Worm (Caenorhabditis elegans) whole organism, young adult: ENCODE results near the gene cdo-1.

Experiments
- B0019.2 ChIP-seq: fragments of 200-800 bp; sonication (Bioruptor generic); conservative IDR thresholded peaks from 2 replicates; pipeline ENCODE4 v1.3.6; 2022; ENCODE audit warnings: missing genetic modification reagents, missing genetic modification characterization, missing compliant biosample characterization
- B0261.1 ChIP-seq: sonication (generic microtip); optimal IDR thresholded peaks from 2 replicates; lab custom pipeline; 2016; ENCODE audit warnings: mild to moderate bottlenecking, missing genetic modification characterization, moderate library complexity, missing compliant biosample characterization
- B0336.3 ChIP-seq: fragments of 200-800 bp; sonication (Bioruptor generic); IDR thresholded peaks from 2 replicates; pipeline ENCODE4 v1.3.6; 2022; ENCODE audit warnings: missing genetic modification characterization, missing compliant biosample characterization
- C17E4.6 ChIP-seq: fragments of 200-800 bp; sonication (Bioruptor generic); IDR thresholded peaks from 2 replicates; pipeline ENCODE4 v1.3.6; 2022; ENCODE audit warnings: missing genetic modification reagents, missing genetic modification characterization, missing compliant biosample characterization
- F22D6.2 ChIP-seq: sonication (generic microtip); optimal IDR thresholded peaks from 2 replicates; lab custom pipeline; 2016; ENCODE audit warnings: mild to moderate bottlenecking, missing genetic modification characterization, missing compliant biosample characterization
- F52B5.7 ChIP-seq: sonication (generic microtip); optimal IDR thresholded peaks from 2 replicates; lab custom pipeline; 2016; ENCODE audit warnings: mild to moderate bottlenecking, missing genetic modification characterization, missing compliant biosample characterization
- K11D2.4 ChIP-seq: fragments of 200-800 bp; sonication (Bioruptor generic); IDR thresholded peaks from 2 replicates; pipeline ENCODE4 v1.3.6; 2022; ENCODE audit warnings: missing genetic modification reagents, missing genetic modification characterization, missing compliant biosample characterization
- Y79H2A.3 ChIP-seq: fragments of 200-800 bp; sonication (Bioruptor generic); conservative IDR thresholded peaks from 2 replicates; pipeline ENCODE4 v1.3.6; 2022; ENCODE audit warnings: missing genetic modification reagents, missing genetic modification characterization, missing compliant biosample characterization
- ZK185.1 ChIP-seq: sonication (generic microtip); optimal IDR thresholded peaks from 2 replicates; lab custom pipeline; 2016; ENCODE audit warnings: mild to moderate bottlenecking, missing genetic modification characterization, missing compliant biosample characterization; ENCODE audit not compliant: poor library complexity, severe bottlenecking
- akir-1 ChIP-seq: fragments of 200-800 bp; sonication (Bioruptor generic); optimal IDR thresholded peaks from 2 replicates; lab custom pipeline; 2018; ENCODE audit warnings: mild to moderate bottlenecking, missing genetic modification characterization, moderate library complexity, missing compliant biosample characterization
- aptf-2 ChIP-seq: fragments of 200-800 bp; sonication (Bioruptor generic); conservative IDR thresholded peaks from 2 replicates; pipeline ENCODE4 v1.3.6; 2022; ENCODE audit warnings: missing genetic modification reagents, missing genetic modification characterization, missing compliant biosample characterization
- aptf-3 ChIP-seq: fragments of 200-800 bp; sonication (Bioruptor generic); IDR thresholded peaks from 2 replicates; pipeline ENCODE4 v1.3.6; 2022; ENCODE audit warnings: missing genetic modification characterization, missing compliant biosample characterization
- attf-3 ChIP-seq: fragments of 200-800 bp; sonication (Bioruptor generic); conservative IDR thresholded peaks from 2 replicates; pipeline ENCODE4 v1.3.6; 2022; ENCODE audit warnings: missing genetic modification reagents, missing genetic modification characterization, missing compliant biosample characterization
- attf-5 ChIP-seq: fragments of 200-800 bp; sonication (Bioruptor generic); optimal IDR thresholded peaks from 2 replicates; lab custom pipeline; 2018; ENCODE audit warnings: mild to moderate bottlenecking, missing genetic modification characterization, missing compliant biosample characterization
- bed-2 ChIP-seq: fragments of 200-800 bp; sonication (Bioruptor generic); IDR thresholded peaks from 2 replicates; pipeline ENCODE4 v1.3.6; 2022; ENCODE audit warnings: missing genetic modification reagents, missing genetic modification characterization, missing compliant biosample characterization
- ccch-3 ChIP-seq: fragments of 200-800 bp; sonication (Bioruptor generic); optimal IDR thresholded peaks from 2 replicates; lab custom pipeline; 2018; ENCODE audit warnings: mild to moderate bottlenecking, missing genetic modification characterization, missing compliant biosample characterization
- cebp-2 ChIP-seq: fragments of 200-800 bp; sonication (Bioruptor generic); IDR thresholded peaks from 2 replicates; pipeline ENCODE4 v1.3.6; 2022; ENCODE audit warnings: missing genetic modification characterization, missing compliant biosample characterization
- ceh-40 ChIP-seq: fragments of 200-800 bp; sonication (Bioruptor generic); IDR thresholded peaks from 2 replicates; pipeline ENCODE4 v1.3.6; 2022; ENCODE audit warnings: missing genetic modification characterization, missing compliant biosample characterization
- ceh-58 ChIP-seq: fragments of 200-800 bp; sonication (Bioruptor generic); IDR thresholded peaks from 2 replicates; pipeline ENCODE4 v1.3.6; 2022; ENCODE audit warnings: missing genetic modification characterization, missing compliant biosample characterization
- ceh-91 ChIP-seq: fragments of 200-800 bp; sonication (Bioruptor generic); IDR thresholded peaks from 2 replicates; pipeline ENCODE4 v1.3.6; 2022; ENCODE audit warnings: missing genetic modification reagents, missing genetic modification characterization, missing compliant biosample characterization
- egl-44 ChIP-seq: fragments of 200-800 bp; sonication (Bioruptor generic); IDR thresholded peaks from 2 replicates; pipeline ENCODE4 v1.3.6; 2022; ENCODE audit warnings: missing genetic modification reagents, missing genetic modification characterization, missing compliant biosample characterization
- ets-4 ChIP-seq: fragments of 200-800 bp; sonication (Bioruptor generic); optimal IDR thresholded peaks from 2 replicates; lab custom pipeline; 2018; ENCODE audit warnings: mild to moderate bottlenecking, missing genetic modification characterization, missing compliant biosample characterization
- hlh-26 ChIP-seq: fragments of 200-800 bp; sonication (Bioruptor generic); conservative IDR thresholded peaks from 2 replicates; pipeline ENCODE4 v1.3.6; 2022; ENCODE audit warnings: missing genetic modification reagents, missing genetic modification characterization, missing compliant biosample characterization
- hmg-1.2 ChIP-seq: fragments of 200-800 bp; sonication (Bioruptor generic); IDR thresholded peaks from 2 replicates; pipeline ENCODE4 v1.3.6; 2022; ENCODE audit warnings: missing genetic modification reagents, missing genetic modification characterization, missing compliant biosample characterization
- hrde-1 ChIP-seq: sonication (generic microtip); optimal IDR thresholded peaks from 2 replicates; lab custom pipeline; 2016; ENCODE audit warnings: missing genetic modification characterization, mild to moderate bottlenecking, missing compliant biosample characterization, moderate library complexity, missing genotype, missing genetic modification reagents, borderline replicate concordance
- hsf-1 ChIP-seq: fragments of 200-800 bp; sonication (Bioruptor generic); IDR thresholded peaks from 2 replicates; pipeline ENCODE4 v1.3.6; 2022; ENCODE audit warnings: missing genetic modification reagents, missing genetic modification characterization, missing compliant biosample characterization
- lin-26 ChIP-seq: fragments of 200-800 bp; sonication (Bioruptor generic); IDR thresholded peaks from 2 replicates; pipeline ENCODE4 v1.3.6; 2022; ENCODE audit warnings: missing genetic modification reagents, missing genetic modification characterization, missing compliant biosample characterization
- lin-54 ChIP-seq: fragments of 200-800 bp; sonication (Bioruptor generic); optimal IDR thresholded peaks from 2 replicates; lab custom pipeline; 2018; ENCODE audit warnings: mild to moderate bottlenecking, missing genetic modification characterization, missing compliant biosample characterization
- lir-1 ChIP-seq: fragments of 200-800 bp; sonication (Bioruptor generic); conservative IDR thresholded peaks from 2 replicates; pipeline ENCODE4 v1.3.6; 2022; ENCODE audit warnings: missing genetic modification reagents, missing genetic modification characterization, missing compliant biosample characterization
- madf-6 ChIP-seq: fragments of 200-800 bp; sonication (Bioruptor generic); IDR thresholded peaks from 2 replicates; pipeline ENCODE4 v1.3.6; 2022; ENCODE audit warnings: missing genetic modification reagents, missing genetic modification characterization, missing compliant biosample characterization
- mes-4 ChIP-seq: sonication (generic microtip); optimal IDR thresholded peaks from 2 replicates; lab custom pipeline; 2016; ENCODE audit warnings: missing genotype, missing genetic modification characterization, missing compliant biosample characterization
- nfya-1 ChIP-seq: sonication (generic microtip); optimal IDR thresholded peaks from 2 replicates; lab custom pipeline; 2017; ENCODE audit warnings: antibody characterized with exemption, missing compliant biosample characterization, missing genetic modification characterization, borderline replicate concordance; ENCODE audit not compliant: insufficient read depth
- nfya-2 ChIP-seq: fragments of 200-800 bp; sonication (Bioruptor generic); IDR thresholded peaks from 2 replicates; pipeline ENCODE4 v1.3.6; 2022; ENCODE audit warnings: missing genetic modification reagents, missing genetic modification characterization, missing compliant biosample characterization
- nfyb-1 ChIP-seq: fragments of 200-800 bp; sonication (Bioruptor generic); IDR thresholded peaks from 2 replicates; pipeline ENCODE4 v1.3.6; 2022; ENCODE audit warnings: missing genetic modification reagents, missing genetic modification characterization, missing compliant biosample characterization
- nhr-120 ChIP-seq: fragments of 200-800 bp; sonication (Bioruptor generic); IDR thresholded peaks from 2 replicates; pipeline ENCODE4 v1.3.6; 2022; ENCODE audit warnings: missing genetic modification characterization, missing compliant biosample characterization
- nhr-179 ChIP-seq: sonication (generic microtip); optimal IDR thresholded peaks from 2 replicates; lab custom pipeline; 2016; ENCODE audit warnings: mild to moderate bottlenecking, missing genetic modification characterization, missing compliant biosample characterization
- nhr-80 ChIP-seq: sonication (generic microtip); optimal IDR thresholded peaks from 2 replicates; lab custom pipeline; 2016; ENCODE audit warnings: missing genetic modification characterization, missing compliant biosample characterization
- sdz-38 ChIP-seq: sonication (generic microtip); optimal IDR thresholded peaks from 2 replicates; lab custom pipeline; 2016; ENCODE audit warnings: missing genotype, missing genetic modification characterization, missing compliant biosample characterization
- sea-2 ChIP-seq: fragments of 200-800 bp; sonication (Bioruptor generic); IDR thresholded peaks from 2 replicates; pipeline ENCODE4 v1.3.6; 2022; ENCODE audit warnings: missing genetic modification characterization, missing compliant biosample characterization
- snpc-1.1 ChIP-seq: sonication (generic microtip); optimal IDR thresholded peaks from 2 replicates; lab custom pipeline; 2017; ENCODE audit warnings: missing genetic modification characterization, mild to moderate bottlenecking, missing compliant biosample characterization, antibody characterized with exemption, moderate library complexity, missing genotype, missing genetic modification reagents; ENCODE audit not compliant: insufficient read depth
- snpc-3.4 ChIP-seq: sonication (generic microtip); optimal IDR thresholded peaks from 2 replicates; lab custom pipeline; 2017; ENCODE audit warnings: missing genetic modification characterization, mild to moderate bottlenecking, missing compliant biosample characterization, antibody characterized with exemption, moderate library complexity, missing genotype, missing genetic modification reagents
- sptf-2 ChIP-seq: fragments of 200-800 bp; sonication (Bioruptor generic); optimal IDR thresholded peaks from 2 replicates; lab custom pipeline; 2018; ENCODE audit warnings: mild to moderate bottlenecking, missing genetic modification characterization, missing compliant biosample characterization
- tbp1 ChIP-seq: fragments of 200-800 bp; sonication (Bioruptor generic); optimal IDR thresholded peaks from 2 replicates; lab custom pipeline; 2018; ENCODE audit warnings: mild to moderate bottlenecking, missing genetic modification characterization, missing compliant biosample characterization
- unc-130 ChIP-seq: sonication (generic microtip); optimal IDR thresholded peaks from 2 replicates; lab custom pipeline; 2016; ENCODE audit warnings: missing genetic modification reagents, missing genetic modification characterization, missing compliant biosample characterization
- xnd-1 ChIP-seq: sonication (generic microtip); optimal IDR thresholded peaks from 2 replicates; lab custom pipeline; 2016; ENCODE audit warnings: missing genotype, missing genetic modification reagents, missing genetic modification characterization, missing compliant biosample characterization
- ztf-3 ChIP-seq: fragments of 200-800 bp; sonication (Bioruptor generic); optimal IDR thresholded peaks from 2 replicates; lab custom pipeline; 2018; ENCODE audit warnings: mild to moderate bottlenecking, missing genetic modification characterization, missing compliant biosample characterization

Gene cdo-1

DNA sequence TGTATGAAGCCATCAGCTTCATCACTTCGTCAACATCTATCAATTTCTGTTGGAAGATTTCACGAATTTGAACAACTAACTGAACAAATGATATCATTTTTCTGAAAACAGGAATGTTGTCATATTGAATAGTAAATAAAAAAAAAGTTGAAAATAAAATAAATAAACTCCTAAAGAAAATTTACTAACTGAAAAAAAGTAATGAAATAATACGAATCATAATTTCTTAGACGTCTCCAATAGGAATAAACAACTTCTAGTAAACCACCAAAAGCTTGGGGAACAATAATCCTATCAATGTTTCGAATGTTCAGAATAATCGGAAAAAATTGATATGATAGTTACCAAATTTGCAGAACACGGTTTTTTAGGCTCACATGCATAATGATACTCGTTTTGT lies at the start of gene cdo-1:
Gene cdo-1, minus strand, starts transcription at position 101 of the 400 bp plus-strand sequence.
- no peak for TF ChIP-seq snpc-1.1 (tag; lab: Kevin White, UChicago)
- TF ChIP-seq xnd-1 (tag; lab: Kevin White, UChicago) = no peak
- no peak for TF ChIP-seq nhr-120 (GFP tag; lab: Robert Waterston, UW)
- TF ChIP-seq lin-26 = no peak
- no peak for TF ChIP-seq cebp-2 (GFP tag; lab: Robert Waterston, UW)
- no peak for TF ChIP-seq akir-1
- no peak for TF ChIP-seq snpc-3.4 (tag; lab: Kevin White, UChicago)
- TF ChIP-seq nfyb-1 (GFP tag; lab: Robert Waterston, UW) = no peak
- TF ChIP-seq mes-4 (tag; lab: Kevin White, UChicago) = no peak
- TF ChIP-seq lir-1 (GFP tag; lab: Robert Waterston, UW) = no peak
- TF ChIP-seq B0019.2 = no peak
- no peak for TF ChIP-seq ceh-91 (GFP tag; lab: Robert Waterston, UW)
- no peak for TF ChIP-seq hmg-1.2
- TF ChIP-seq F22D6.2 (tag; lab: Kevin White, UChicago) = no peak
- no peak for TF ChIP-seq ZK185.1 (tag; lab: Kevin White, UChicago)
- TF ChIP-seq nhr-179 (tag; lab: Kevin White, UChicago) = no peak

DNA sequence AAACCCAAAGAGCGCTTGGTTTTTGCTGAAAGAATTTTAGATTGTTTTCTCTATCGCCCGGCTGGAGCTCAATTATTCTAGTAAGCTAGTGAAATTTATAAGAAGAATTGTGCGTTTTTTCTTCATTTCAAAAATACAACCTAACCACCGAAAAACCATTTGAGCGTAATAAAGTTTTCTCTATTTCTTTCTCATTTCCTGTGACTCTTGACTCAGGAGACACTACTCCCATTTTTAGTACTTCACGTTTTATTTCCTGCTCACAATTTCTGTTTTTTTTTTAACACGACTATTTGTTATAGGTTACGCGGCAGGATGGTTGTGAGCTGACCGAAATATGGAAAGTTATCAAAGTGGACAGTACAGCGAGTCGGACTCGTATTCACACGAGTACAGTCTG lies 49.6 kb upstream of the cdo-1 start, which contains the start of gene F35H12.6:
Gene F35H12.6, plus strand, starts transcription at position 301 of the 400 bp plus-strand sequence.
- TF ChIP-seq B0336.3 (GFP tag; lab: Robert Waterston, UW) = no peak
- TF ChIP-seq C17E4.6 (GFP tag; lab: Robert Waterston, UW) = no peak
- no peak for TF ChIP-seq mes-4 (tag; lab: Kevin White, UChicago)
- no peak for TF ChIP-seq aptf-2 (GFP tag; lab: Robert Waterston, UW)
- no peak for TF ChIP-seq hlh-26 (GFP tag; lab: Robert Waterston, UW)
- no peak for TF ChIP-seq xnd-1 (tag; lab: Kevin White, UChicago)
- no peak for TF ChIP-seq sea-2 (GFP tag; lab: Robert Waterston, UW)
- TF ChIP-seq, all 124 proteins: peak for 0

DNA sequence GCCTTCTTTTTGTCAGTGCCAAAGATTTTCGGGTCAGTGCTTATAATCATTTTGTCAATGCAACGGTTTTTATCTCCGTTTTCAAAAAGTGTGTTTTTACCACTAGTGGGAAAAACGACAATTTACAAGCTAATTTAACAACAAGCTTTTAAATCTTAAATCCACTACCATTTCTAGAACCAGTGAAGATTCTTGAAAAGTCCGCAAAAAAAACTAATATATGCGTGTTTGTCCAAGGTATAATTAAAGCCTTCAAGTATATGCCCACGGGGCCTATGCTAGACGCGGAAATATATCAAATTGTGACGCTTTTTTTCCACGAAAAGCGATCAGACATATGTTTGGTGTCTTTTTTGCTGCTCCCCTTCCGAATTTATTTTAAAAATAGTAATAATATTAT lies 49.2 kb upstream of the cdo-1 start:
- TF ChIP-seq attf-3 (no peak), nfya-2 (GFP tag; lab: Robert Waterston, UW) (no peak), ceh-40 (GFP tag; lab: Robert Waterston, UW) (no peak), egl-44 (GFP tag; lab: Robert Waterston, UW) (no peak), B0261.1 (no peak), Y79H2A.3 (GFP tag; lab: Robert Waterston, UW) (no peak), nfya-1 (tag; lab: Kevin White, UChicago) (no peak), lin-54 (GFP tag; lab: Kevin White, UChicago) (no peak), hsf-1 (GFP tag; lab: Robert Waterston, UW) (no peak), ceh-91 (GFP tag; lab: Robert Waterston, UW) (no peak), hrde-1 (no peak), lin-26 (no peak), F52B5.7 (tag; lab: Kevin White, UChicago) (no peak), attf-5 (GFP tag; lab: Kevin White, UChicago) (no peak), K11D2.4 (GFP tag; lab: Robert Waterston, UW) (no peak)

ce11 chrX:910337-910736 lies 47.0 kb upstream of the cdo-1 start:
- TF ChIP-seq attf-3 = no peak
- no peak for TF ChIP-seq unc-130 (GFP tag; lab: Kevin White, UChicago)
- no peak for TF ChIP-seq nhr-80 (tag; lab: Kevin White, UChicago)
- TF ChIP-seq ccch-3 (GFP tag; lab: Kevin White, UChicago) = no peak
- TF ChIP-seq madf-6 (GFP tag; lab: Robert Waterston, UW) = no peak
- no peak for TF ChIP-seq sptf-2 (GFP tag; lab: Kevin White, UChicago)
- TF ChIP-seq tbp1 (GFP tag; lab: Kevin White, UChicago) = no peak
- TF ChIP-seq bed-2 (GFP tag; lab: Robert Waterston, UW) = no peak
- no peak for TF ChIP-seq sdz-38 (tag; lab: Kevin White, UChicago)
- TF ChIP-seq ets-4 (GFP tag; lab: Kevin White, UChicago) = no peak
- TF ChIP-seq ztf-3 (GFP tag; lab: Kevin White, UChicago) = no peak
- TF ChIP-seq aptf-3 (GFP tag; lab: Robert Waterston, UW) = no peak
- TF ChIP-seq ceh-58 (GFP tag; lab: Robert Waterston, UW) = no peak
- TF ChIP-seq cebp-2 (GFP tag; lab: Robert Waterston, UW) = no peak
